Fruit fly (Drosophila melanogaster): ENCODE measurements around the gene CG43814.

- TF ChIP-seq CG8478 (optimal IDR thresholded peaks at IDR 0.05) = no peak
- no peak for TF ChIP-seq Dll (optimal IDR thresholded peaks at IDR 0.05)
Measured at dm6 chr2L:18822805-18823204, 17.7 kb upstream of the CG43814 start.
